Fruit fly (Drosophila melanogaster): Measurements from ENCODE around the gene Cpr66D.

dm6 chr3L:8648836-8649235 lies 8.6 kb downstream of the Cpr66D start, which contains the start of gene Arr2:
- no peak for TF ChIP-seq pad (GFP tag; optimal IDR thresholded peaks at IDR 0.05)
- TF ChIP-seq CG33017 (tag; optimal IDR thresholded peaks at IDR 0.05) = no peak
- TF ChIP-seq CG7101 (tag; optimal IDR thresholded peaks at IDR 0.05) = no peak
- TF ChIP-seq cic (GFP tag; optimal IDR thresholded peaks at IDR 0.05) = no peak
- TF ChIP-seq Crg-1 (GFP tag; optimal IDR thresholded peaks at IDR 0.05) = no peak
- TF ChIP-seq Mnt (GFP tag; optimal IDR thresholded peaks at IDR 0.05) = no peak
- TF ChIP-seq kay (GFP tag; ENCODE audit: borderline replicate concordance) = peak; percentile 46
- no peak for TF ChIP-seq ovo (GFP tag; optimal IDR thresholded peaks at IDR 0.05)
- TF ChIP-seq bab1 (GFP tag; optimal IDR thresholded peaks at IDR 0.05) = no peak
- no peak for TF ChIP-seq cnc (optimal IDR thresholded peaks at IDR 0.05)

Data from whole organism, adult.